Worm (Caenorhabditis elegans) whole organism, L1 larva: ENCODE measurements around the gene T19B10.12.

Source experiments
- lin-39 ChIP-seq: fragments of 150-350 bp; optimal IDR thresholded peaks from 2 replicates; lab custom pipeline; 2014; ENCODE audit warnings: missing biosample characterization, missing genetic modification reagents, missing genetic modification characterization
- lsy-2 ChIP-seq, 2 experiments: fragments of 150-350 bp; optimal IDR thresholded peaks; 2 replicates each; lab custom pipeline; 2014; ENCODE audit warnings: missing biosample characterization in 2 of 2, missing genetic modification characterization in 2 of 2
- nhr-28 ChIP-seq: fragments of 150-350 bp; optimal IDR thresholded peaks from 2 replicates; lab custom pipeline; 2014; ENCODE audit warnings: missing biosample characterization, missing genetic modification characterization
- pqm-1 ChIP-seq: sonication (generic microtip); optimal IDR thresholded peaks from 3 replicates; lab custom pipeline; 2017; ENCODE audit warnings: missing biosample characterization, missing genetic modification characterization

- TF ChIP-seq pqm-1 (tag; lab: Kevin White, UChicago) = no peak
- no peak for TF ChIP-seq nhr-28
- TF ChIP-seq lsy-2 (tag; optimal IDR thresholded peaks at IDR 0.05; lab: Kevin White, UChicago) = no peak
- TF ChIP-seq lin-39 (tag; lab: Kevin White, UChicago) = no peak
Measured at ce11 chrV:11234350-11234749, 16.5 kb upstream of the T19B10.12 start, which contains the start of gene T19B10.5.
